Fruit fly (Drosophila melanogaster) whole organism, pupa: Measurements from ENCODE around the gene CG1896.

Source experiments
- CG12605 ChIP-seq: fragments of 200-800 bp; sonication (Bioruptor generic); IDR thresholded peaks from 2 replicates; pipeline ENCODE4 v1.3.6; 2022; ENCODE audit warnings: missing biosample characterization, missing genetic modification characterization
- CG14655 ChIP-seq: fragments of 200-800 bp; sonication (Bioruptor generic); optimal IDR thresholded peaks from 3 replicates; lab custom pipeline; 2017; ENCODE audit warnings: mild to moderate bottlenecking, missing biosample characterization, missing genetic modification reagents, missing genetic modification characterization

dm6 chr3R:31715713-31716024 is 28.4 kb upstream of the CG1896 start:
- TF ChIP-seq CG12605 (GFP tag; lab: Robert Waterston, UW), result no peak
- TF ChIP-seq CG14655 (GFP tag; lab: Kevin White, UChicago), result no peak
